Worm (Caenorhabditis elegans): ENCODE data around the gene egas-3.
A peak's percentile ranks its signal among the peaks of the same experiment; 100 is the strongest.

Gene egas-3

ce11 chrV:18589585-18589984, 46.6 kb downstream of the egas-3 start:
- TF ChIP-seq hlh-30 (tag; optimal IDR thresholded peaks at IDR 0.05; ENCODE audit: insufficient read depth) (peak; percentile 19), tbx-2 (tag; optimal IDR thresholded peaks at IDR 0.05) (peak; percentile 55), unc-55 (GFP tag; optimal IDR thresholded peaks at IDR 0.05) (peak; percentile 76), ceh-31 (tag; optimal IDR thresholded peaks at IDR 0.05) (peak; percentile 71), ceh-48 (tag; optimal IDR thresholded peaks at IDR 0.05) (peak; percentile 61), ceh-14 (tag; optimal IDR thresholded peaks at IDR 0.05) (no peak)

- TF ChIP-seq dve-1 (tag; optimal IDR thresholded peaks at IDR 0.05): peak; percentile 3
- TF ChIP-seq mec-3 (tag; optimal IDR thresholded peaks at IDR 0.05; ENCODE audit: borderline replicate concordance): no peak
These were observed 48.2 kb downstream of the egas-3 start for ce11 chrV:18587936-18588335.

ce11 chrV:18586954-18587353, 49.2 kb downstream of the egas-3 start:
- TF ChIP-seq C38D4.7 (GFP tag; optimal IDR thresholded peaks at IDR 0.05): no peak
- no peak for TF ChIP-seq syd-9 (tag; optimal IDR thresholded peaks at IDR 0.05)
- TF ChIP-seq lin-11 (tag; optimal IDR thresholded peaks at IDR 0.05): no peak
- TF ChIP-seq mec-3 (tag; optimal IDR thresholded peaks at IDR 0.05; ENCODE audit: borderline replicate concordance): no peak
- no peak for TF ChIP-seq T23F11.4 (GFP tag; optimal IDR thresholded peaks at IDR 0.05)
- no peak for TF ChIP-seq tbx-7 (tag; optimal IDR thresholded peaks at IDR 0.05)
- TF ChIP-seq pax-1 (tag; optimal IDR thresholded peaks at IDR 0.05): no peak
- TF ChIP-seq ets-4 (tag; optimal IDR thresholded peaks at IDR 0.05): no peak
- no peak for TF ChIP-seq dve-1 (tag; optimal IDR thresholded peaks at IDR 0.05)
- TF ChIP-seq nfya-1 (tag; optimal IDR thresholded peaks at IDR 0.05): no peak

ce11 chrV:18585102-18585501, 51.0 kb downstream of the egas-3 start:
- TF ChIP-seq pha-4 (tag; optimal IDR thresholded peaks at IDR 0.05): no peak
- no peak for TF ChIP-seq unc-3 (GFP tag; conservative IDR thresholded peaks at IDR 0.05)
- TF ChIP-seq unc-3 (tag; optimal IDR thresholded peaks at IDR 0.05): no peak
- TF ChIP-seq ceh-34 (tag; optimal IDR thresholded peaks at IDR 0.05): no peak
- no peak for TF ChIP-seq ets-4 (tag; optimal IDR thresholded peaks at IDR 0.05)
- no peak for TF ChIP-seq ceh-6 (GFP tag; optimal IDR thresholded peaks at IDR 0.05)
- no peak for TF ChIP-seq odd-2 (tag; optimal IDR thresholded peaks at IDR 0.05)
- no peak for TF ChIP-seq dve-1 (tag; optimal IDR thresholded peaks at IDR 0.05)
- no peak for TF ChIP-seq eyg-1 (tag; optimal IDR thresholded peaks at IDR 0.05)
- no peak for TF ChIP-seq elt-4 (tag; optimal IDR thresholded peaks at IDR 0.05)
- TF ChIP-seq pros-1 (tag; optimal IDR thresholded peaks at IDR 0.05): no peak
- no peak for TF ChIP-seq hlh-8 (tag; optimal IDR thresholded peaks at IDR 0.05)
- no peak for TF ChIP-seq ama-1 (optimal IDR thresholded peaks at IDR 0.05)
- no peak for TF ChIP-seq lin-11 (tag; optimal IDR thresholded peaks at IDR 0.05)
- TF ChIP-seq fkh-10 (GFP tag; optimal IDR thresholded peaks at IDR 0.05): no peak
- TF ChIP-seq pax-1 (tag; optimal IDR thresholded peaks at IDR 0.05): no peak
- TF ChIP-seq unc-55 (GFP tag; optimal IDR thresholded peaks at IDR 0.05): no peak

- TF ChIP-seq mec-3 (tag; optimal IDR thresholded peaks at IDR 0.05; ENCODE audit: borderline replicate concordance) (no peak), ceh-2 (tag; optimal IDR thresholded peaks at IDR 0.05) (no peak), ceh-19 (GFP tag; optimal IDR thresholded peaks at IDR 0.05) (no peak), fkh-6 (tag; optimal IDR thresholded peaks at IDR 0.05) (no peak), sdc-2 (tag; optimal IDR thresholded peaks at IDR 0.05) (no peak), T23F11.4 (GFP tag; optimal IDR thresholded peaks at IDR 0.05) (no peak), ztf-16 (tag; optimal IDR thresholded peaks at IDR 0.05) (no peak), ceh-6 (GFP tag; optimal IDR thresholded peaks at IDR 0.05) (no peak), hlh-30 (tag; optimal IDR thresholded peaks at IDR 0.05; ENCODE audit: insufficient read depth) (no peak), C08G9.2 (tag; optimal IDR thresholded peaks at IDR 0.05) (no peak), nhr-232 (tag; optimal IDR thresholded peaks at IDR 0.05) (no peak), sox-4 (tag; optimal IDR thresholded peaks at IDR 0.05) (no peak), lim-6 (tag; optimal IDR thresholded peaks at IDR 0.05) (no peak), ets-4 (tag; optimal IDR thresholded peaks at IDR 0.05) (no peak), unc-86 (tag; optimal IDR thresholded peaks at IDR 0.05) (no peak)
These were observed 53.8 kb downstream of the egas-3 start, which contains the start of gene txt-14 for ce11 chrV:18582358-18582757. Gene txt-14, plus strand, starts transcription at chrV:18582658.
